Worm (Caenorhabditis elegans): Measurements from ENCODE around the gene sdz-33.

Gene sdz-33

ce11 chrIII:11896652-11897051 is 10.6 kb upstream of the sdz-33 start:
- no peak for TF ChIP-seq sea-1 (GFP tag; conservative IDR thresholded peaks at IDR 0.05)
- TF ChIP-seq flt-1 (GFP tag; IDR thresholded peaks at IDR 0.05) = no peak
- no peak for TF ChIP-seq aly-1 (tag; optimal IDR thresholded peaks at IDR 0.05)
- TF ChIP-seq ceh-13 (GFP tag; optimal IDR thresholded peaks at IDR 0.05) = no peak
- no peak for TF ChIP-seq hnd-1 (tag; optimal IDR thresholded peaks at IDR 0.05)
- no peak for TF ChIP-seq F13C5.2 (tag; optimal IDR thresholded peaks at IDR 0.05)
- TF ChIP-seq scrt-1 (GFP tag; IDR thresholded peaks at IDR 0.05) = no peak
- TF ChIP-seq pes-1 (GFP tag; IDR thresholded peaks at IDR 0.05) = no peak
- TF ChIP-seq hmg-4 (GFP tag; optimal IDR thresholded peaks at IDR 0.05) = no peak
- TF ChIP-seq tbx-11 (GFP tag; IDR thresholded peaks at IDR 0.05) = no peak
- no peak for TF ChIP-seq hmbx-1 (tag; optimal IDR thresholded peaks at IDR 0.05)
- TF ChIP-seq ama-1 (optimal IDR thresholded peaks at IDR 0.05) = no peak
- TF ChIP-seq ceh-36 (tag; optimal IDR thresholded peaks at IDR 0.05) = no peak
- no peak for TF ChIP-seq ets-7 (tag; optimal IDR thresholded peaks at IDR 0.05)
- TF ChIP-seq B0310.2 (tag; optimal IDR thresholded peaks at IDR 0.05) = no peak
- TF ChIP-seq tra-4 (tag; optimal IDR thresholded peaks at IDR 0.05) = no peak
- TF ChIP-seq tbx-37 (GFP tag; conservative IDR thresholded peaks at IDR 0.05) = no peak

DNA sequence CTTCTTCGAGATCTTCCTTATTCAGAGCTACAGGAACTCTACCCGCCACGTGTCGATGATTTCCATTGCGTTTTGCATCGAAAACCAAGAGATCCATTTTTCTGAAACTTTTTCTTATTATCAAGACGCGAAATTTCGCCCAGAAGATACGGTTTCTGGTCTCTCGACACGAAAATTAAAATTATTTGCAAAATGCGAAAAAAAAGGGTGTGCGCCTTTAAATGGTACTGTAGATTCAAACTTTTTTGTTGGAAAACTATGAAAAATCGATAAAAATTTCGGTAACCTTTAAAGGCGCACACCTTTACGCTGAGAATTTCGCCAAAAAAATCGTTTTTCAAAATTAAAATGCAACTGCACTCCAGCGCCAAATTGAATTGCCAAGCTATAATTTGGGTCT is 9.1 kb upstream of the sdz-33 start, which contains the start of gene tsen-2:
Gene tsen-2, minus strand, starts transcription at position 101 of the 400 bp plus-strand sequence.
- no peak for TF ChIP-seq ceh-13 (GFP tag; optimal IDR thresholded peaks at IDR 0.05)
- no peak for TF ChIP-seq pes-1 (GFP tag; IDR thresholded peaks at IDR 0.05)
- no peak for TF ChIP-seq ama-1 (optimal IDR thresholded peaks at IDR 0.05)
- TF ChIP-seq scrt-1 (GFP tag; IDR thresholded peaks at IDR 0.05) = no peak
- no peak for TF ChIP-seq tbx-11 (GFP tag; IDR thresholded peaks at IDR 0.05)
- no peak for TF ChIP-seq hnd-1 (tag; optimal IDR thresholded peaks at IDR 0.05)
- TF ChIP-seq ets-7 (tag; optimal IDR thresholded peaks at IDR 0.05) = no peak
- TF ChIP-seq flt-1 (GFP tag; IDR thresholded peaks at IDR 0.05) = no peak
- no peak for TF ChIP-seq aly-1 (tag; optimal IDR thresholded peaks at IDR 0.05)
- no peak for TF ChIP-seq tbx-37 (GFP tag; conservative IDR thresholded peaks at IDR 0.05)
- TF ChIP-seq F13C5.2 (tag; optimal IDR thresholded peaks at IDR 0.05) = no peak
- TF ChIP-seq tra-4 (tag; optimal IDR thresholded peaks at IDR 0.05) = no peak
- no peak for TF ChIP-seq ceh-36 (tag; optimal IDR thresholded peaks at IDR 0.05)
- no peak for TF ChIP-seq B0310.2 (tag; optimal IDR thresholded peaks at IDR 0.05)
- no peak for TF ChIP-seq sea-1 (GFP tag; conservative IDR thresholded peaks at IDR 0.05)
- no peak for TF ChIP-seq hmg-4 (GFP tag; optimal IDR thresholded peaks at IDR 0.05)
- TF ChIP-seq hmbx-1 (tag; optimal IDR thresholded peaks at IDR 0.05) = no peak

- TF ChIP-seq hnd-1 (tag; optimal IDR thresholded peaks at IDR 0.05) = no peak
- TF ChIP-seq ceh-13 (GFP tag; optimal IDR thresholded peaks at IDR 0.05) = no peak
- no peak for TF ChIP-seq F13C5.2 (tag; optimal IDR thresholded peaks at IDR 0.05)
- TF ChIP-seq hmbx-1 (tag; optimal IDR thresholded peaks at IDR 0.05) = no peak
- no peak for TF ChIP-seq ceh-36 (tag; optimal IDR thresholded peaks at IDR 0.05)
- no peak for TF ChIP-seq ama-1 (optimal IDR thresholded peaks at IDR 0.05)
- TF ChIP-seq flt-1 (GFP tag; IDR thresholded peaks at IDR 0.05) = no peak
- TF ChIP-seq tbx-11 (GFP tag; IDR thresholded peaks at IDR 0.05) = no peak
- TF ChIP-seq aly-1 (tag; optimal IDR thresholded peaks at IDR 0.05) = no peak
- no peak for TF ChIP-seq ets-7 (tag; optimal IDR thresholded peaks at IDR 0.05)
- no peak for TF ChIP-seq pes-1 (GFP tag; IDR thresholded peaks at IDR 0.05)
- no peak for TF ChIP-seq sea-1 (GFP tag; conservative IDR thresholded peaks at IDR 0.05)
- TF ChIP-seq B0310.2 (tag; optimal IDR thresholded peaks at IDR 0.05) = no peak
- no peak for TF ChIP-seq tra-4 (tag; optimal IDR thresholded peaks at IDR 0.05)
Observed at ce11 chrIII:11900022-11900421, 7.3 kb upstream of the sdz-33 start.

- TF ChIP-seq hmbx-1 (tag; optimal IDR thresholded peaks at IDR 0.05) (no peak), sea-1 (GFP tag; conservative IDR thresholded peaks at IDR 0.05) (no peak), ama-1 (optimal IDR thresholded peaks at IDR 0.05) (no peak), hmg-4 (GFP tag; optimal IDR thresholded peaks at IDR 0.05) (no peak), ceh-36 (tag; optimal IDR thresholded peaks at IDR 0.05) (no peak), B0310.2 (tag; optimal IDR thresholded peaks at IDR 0.05) (no peak), ceh-13 (GFP tag; optimal IDR thresholded peaks at IDR 0.05) (no peak), aly-1 (tag; optimal IDR thresholded peaks at IDR 0.05) (no peak), tra-4 (tag; optimal IDR thresholded peaks at IDR 0.05) (no peak), tbx-37 (GFP tag; conservative IDR thresholded peaks at IDR 0.05) (no peak)
Observed at ce11 chrIII:11902782-11903181, 4.5 kb upstream of the sdz-33 start.

DNA sequence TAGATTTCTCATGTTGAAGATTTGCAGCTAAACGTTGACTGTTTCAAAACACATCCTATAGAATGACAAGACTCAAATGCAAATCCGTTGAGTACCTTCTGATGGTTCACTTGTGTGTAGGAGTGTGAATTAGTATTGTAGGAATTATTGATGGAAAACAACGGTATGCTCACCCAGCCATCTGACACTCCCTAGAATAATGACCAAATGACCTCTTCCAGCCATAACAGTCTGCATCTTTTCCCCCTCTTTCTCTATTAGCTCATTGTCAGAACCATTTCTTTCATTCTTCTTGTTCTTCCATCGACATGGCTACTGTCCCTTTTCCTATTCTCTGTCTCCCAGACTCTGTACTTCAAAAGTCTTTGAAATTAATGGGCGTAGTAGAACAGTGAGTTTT is 1.4 kb downstream of the sdz-33 start, which contains the start of gene fbxb-24:
Gene fbxb-24, plus strand, starts transcription at position 301 of the 400 bp plus-strand sequence.
- no peak for TF ChIP-seq ama-1 (optimal IDR thresholded peaks at IDR 0.05)

ce11 chrIII:11909778-11910177 is 2.5 kb downstream of the sdz-33 start, which contains the start of gene faah-4:
Gene faah-4, minus strand, starts transcription at chrIII:11909878.
- no peak for TF ChIP-seq flt-1 (GFP tag; IDR thresholded peaks at IDR 0.05)

DNA sequence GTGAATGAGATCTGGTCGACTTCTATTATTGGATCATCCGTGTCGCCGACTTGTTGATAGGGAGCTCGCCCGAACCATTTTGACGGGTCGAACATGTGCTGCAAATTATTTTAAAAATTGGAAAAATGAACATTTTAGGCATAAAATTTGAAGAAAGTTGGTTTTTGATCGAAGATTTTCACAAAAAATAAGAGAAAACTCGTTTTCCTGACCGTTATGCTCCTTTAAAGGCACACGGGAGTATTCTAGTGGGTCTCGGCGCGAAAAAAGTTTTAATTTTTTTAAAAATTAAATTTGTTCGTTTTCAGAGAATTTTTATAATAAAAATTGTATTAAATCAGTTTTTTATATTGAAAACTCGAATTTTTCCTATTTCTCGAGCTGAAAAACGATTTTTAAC is 6.9 kb downstream of the sdz-33 start, which contains the start of gene Y56A3A.16:
Gene Y56A3A.16, minus strand, starts transcription at position 101 of the 400 bp plus-strand sequence.
- no peak for TF ChIP-seq hmg-4 (GFP tag; optimal IDR thresholded peaks at IDR 0.05)
- no peak for TF ChIP-seq ceh-36 (tag; optimal IDR thresholded peaks at IDR 0.05)
- TF ChIP-seq scrt-1 (GFP tag; IDR thresholded peaks at IDR 0.05) = no peak
- no peak for TF ChIP-seq pes-1 (GFP tag; IDR thresholded peaks at IDR 0.05)
- no peak for TF ChIP-seq flt-1 (GFP tag; IDR thresholded peaks at IDR 0.05)
- no peak for TF ChIP-seq tbx-37 (GFP tag; conservative IDR thresholded peaks at IDR 0.05)
- TF ChIP-seq F13C5.2 (tag; optimal IDR thresholded peaks at IDR 0.05) = no peak
- TF ChIP-seq aly-1 (tag; optimal IDR thresholded peaks at IDR 0.05) = no peak

ce11 chrIII:11915666-11916065 is 8.4 kb downstream of the sdz-33 start, which contains the start of the genes ndab-1 and npp-16:
Gene ndab-1, minus strand, starts transcription at chrIII:11915712.
Gene npp-16, plus strand, starts transcription at chrIII:11915928.
- TF ChIP-seq B0310.2 (tag; optimal IDR thresholded peaks at IDR 0.05) = no peak
- TF ChIP-seq scrt-1 (GFP tag; IDR thresholded peaks at IDR 0.05) = no peak
- no peak for TF ChIP-seq ceh-13 (GFP tag; optimal IDR thresholded peaks at IDR 0.05)
- no peak for TF ChIP-seq sea-1 (GFP tag; conservative IDR thresholded peaks at IDR 0.05)
- no peak for TF ChIP-seq tra-4 (tag; optimal IDR thresholded peaks at IDR 0.05)
- peak; percentile 48 for TF ChIP-seq F13C5.2 (tag; optimal IDR thresholded peaks at IDR 0.05)
- 0 out of 2 replicates have a peak, but pooled peaks have one; percentile 16 for TF ChIP-seq pes-1 (GFP tag; IDR thresholded peaks at IDR 0.05)
- no peak for TF ChIP-seq aly-1 (tag; optimal IDR thresholded peaks at IDR 0.05)
- TF ChIP-seq hmg-4 (GFP tag; optimal IDR thresholded peaks at IDR 0.05) = no peak
- TF ChIP-seq tbx-11 (GFP tag; IDR thresholded peaks at IDR 0.05) = no peak
- no peak for TF ChIP-seq hmbx-1 (tag; optimal IDR thresholded peaks at IDR 0.05)
- TF ChIP-seq ets-7 (tag; optimal IDR thresholded peaks at IDR 0.05) = no peak
- no peak for TF ChIP-seq hnd-1 (tag; optimal IDR thresholded peaks at IDR 0.05)
- no peak for TF ChIP-seq tbx-37 (GFP tag; conservative IDR thresholded peaks at IDR 0.05)
- no peak for TF ChIP-seq ceh-36 (tag; optimal IDR thresholded peaks at IDR 0.05)
- no peak for TF ChIP-seq ama-1 (optimal IDR thresholded peaks at IDR 0.05)
- 0 out of 2 replicates have a peak, but pooled peaks have one; percentile 3 for TF ChIP-seq flt-1 (GFP tag; IDR thresholded peaks at IDR 0.05)

Measured in whole organism, early embryonic.